Worm (Caenorhabditis elegans) whole organism, mixed stage, embryonic: ENCODE results near the gene F08D12.7.

Experiments
- M03D4.4 ChIP-seq: sonication (generic microtip); optimal IDR thresholded peaks from 2 replicates; lab custom pipeline; 2017; ENCODE audit warnings: mild to moderate bottlenecking, missing genetic modification characterization, missing compliant biosample characterization
- bed-3 ChIP-seq: fragments of 200-800 bp; sonication (Bioruptor generic); optimal IDR thresholded peaks from 3 replicates; lab custom pipeline; 2018; ENCODE audit warnings: mild to moderate bottlenecking, missing genetic modification characterization, moderate library complexity, missing compliant biosample characterization
- blmp-1 ChIP-seq: fragments of 150-350 bp; optimal IDR thresholded peaks from 2 replicates; lab custom pipeline; 2014; ENCODE audit warnings: missing biosample characterization, missing genetic modification characterization
- ceh-39 ChIP-seq: fragments of 150-350 bp; optimal IDR thresholded peaks from 2 replicates; lab custom pipeline; 2014; ENCODE audit warnings: missing biosample characterization, missing genetic modification characterization
- ceh-43 ChIP-seq: fragments of 200-800 bp; sonication (Bioruptor generic); optimal IDR thresholded peaks from 2 replicates; lab custom pipeline; 2018; ENCODE audit warnings: mild to moderate bottlenecking, missing genetic modification characterization, moderate library complexity, missing compliant biosample characterization
- ces-1 ChIP-seq: fragments of 150-350 bp; optimal IDR thresholded peaks from 2 replicates; lab custom pipeline; 2014; ENCODE audit warnings: missing biosample characterization, missing genetic modification reagents, missing genetic modification characterization
- cnd-1 ChIP-seq: fragments of 200-800 bp; sonication (Bioruptor generic); optimal IDR thresholded peaks from 2 replicates; lab custom pipeline; 2018; ENCODE audit warnings: mild to moderate bottlenecking, missing genetic modification characterization, missing compliant biosample characterization
- elt-1 ChIP-seq: sonication (generic microtip); optimal IDR thresholded peaks from 2 replicates; lab custom pipeline; 2017; ENCODE audit warnings: missing genetic modification characterization, mild to moderate bottlenecking, missing compliant biosample characterization, antibody characterized with exemption, moderate library complexity, borderline replicate concordance; ENCODE audit not compliant: insufficient read depth
- elt-3 ChIP-seq: fragments of 150-350 bp; optimal IDR thresholded peaks from 2 replicates; lab custom pipeline; 2014; ENCODE audit warnings: missing biosample characterization, missing genetic modification characterization
- flh-1 ChIP-seq: fragments of 200-800 bp; sonication (Bioruptor generic); optimal IDR thresholded peaks from 2 replicates; lab custom pipeline; 2018; ENCODE audit warnings: mild to moderate bottlenecking, missing genetic modification characterization, moderate library complexity, missing compliant biosample characterization
- ham-2 ChIP-seq: fragments of 200-800 bp; sonication (Bioruptor generic); optimal IDR thresholded peaks from 2 replicates; lab custom pipeline; 2018; ENCODE audit warnings: mild to moderate bottlenecking, missing genetic modification characterization, missing compliant biosample characterization
- hlh-1 ChIP-seq: fragments of 150-350 bp; optimal IDR thresholded peaks from 2 replicates; lab custom pipeline; 2014; ENCODE audit warnings: missing biosample characterization, missing genetic modification reagents, missing genetic modification characterization
- lin-13 ChIP-seq: fragments of 150-350 bp; optimal IDR thresholded peaks from 2 replicates; lab custom pipeline; 2014; ENCODE audit warnings: missing biosample characterization, missing genetic modification characterization
- lin-32 ChIP-seq: fragments of 200-800 bp; sonication (Bioruptor generic); optimal IDR thresholded peaks from 2 replicates; lab custom pipeline; 2018; ENCODE audit warnings: mild to moderate bottlenecking, missing genetic modification characterization, missing compliant biosample characterization
- lsy-2 ChIP-seq: fragments of 150-350 bp; optimal IDR thresholded peaks from 2 replicates; lab custom pipeline; 2014; ENCODE audit warnings: missing biosample characterization, missing genetic modification characterization
- mab-5 ChIP-seq: fragments of 150-350 bp; optimal IDR thresholded peaks from 2 replicates; lab custom pipeline; 2014; ENCODE audit warnings: missing biosample characterization, missing genetic modification characterization
- mep-1 ChIP-seq: fragments of 150-350 bp; optimal IDR thresholded peaks from 2 replicates; lab custom pipeline; 2017; ENCODE audit warnings: missing biosample characterization, missing genetic modification reagents, missing genetic modification characterization, inconsistent platforms
- nhr-12 ChIP-seq: fragments of 150-350 bp; optimal IDR thresholded peaks from 2 replicates; lab custom pipeline; 2014; ENCODE audit warnings: missing biosample characterization, missing genetic modification characterization
- nhr-2 ChIP-seq: fragments of 150-350 bp; optimal IDR thresholded peaks from 2 replicates; lab custom pipeline; 2014; ENCODE audit warnings: missing biosample characterization, missing genetic modification characterization
- nhr-237 ChIP-seq: fragments of 150-350 bp; optimal IDR thresholded peaks from 2 replicates; lab custom pipeline; 2014; ENCODE audit warnings: missing biosample characterization, missing genetic modification characterization
- nhr-28 ChIP-seq: fragments of 150-350 bp; optimal IDR thresholded peaks from 2 replicates; lab custom pipeline; 2014; ENCODE audit warnings: missing biosample characterization, missing genetic modification characterization
- nhr-76 ChIP-seq: sonication (generic microtip); optimal IDR thresholded peaks from 2 replicates; lab custom pipeline; 2017; ENCODE audit warnings: missing biosample characterization, missing genetic modification characterization
- pha-4 ChIP-seq: fragments of 150-350 bp; optimal IDR thresholded peaks from 2 replicates; lab custom pipeline; 2018; ENCODE audit warnings: missing biosample characterization, missing genetic modification reagents, missing genetic modification characterization
- sem-2 ChIP-seq: fragments of 200-800 bp; sonication (Bioruptor generic); optimal IDR thresholded peaks from 2 replicates; lab custom pipeline; 2018; ENCODE audit warnings: mild to moderate bottlenecking, missing genetic modification characterization, missing compliant biosample characterization
- snpc-4 ChIP-seq: fragments of 150-350 bp; optimal IDR thresholded peaks from 2 replicates; lab custom pipeline; 2014; ENCODE audit warnings: missing biosample characterization, missing genetic modification characterization
- unc-120 ChIP-seq: sonication (generic microtip); optimal IDR thresholded peaks from 2 replicates; lab custom pipeline; 2017; ENCODE audit warnings: missing genetic modification characterization, missing compliant biosample characterization; ENCODE audit not compliant: poor library complexity, severe bottlenecking
- unc-39 ChIP-seq: fragments of 150-350 bp; optimal IDR thresholded peaks from 2 replicates; lab custom pipeline; 2014; ENCODE audit warnings: missing biosample characterization, missing genetic modification characterization
- unc-62 ChIP-seq: fragments of 150-350 bp; optimal IDR thresholded peaks from 2 replicates; lab custom pipeline; 2014; ENCODE audit warnings: missing biosample characterization, missing genetic modification reagents, missing genetic modification characterization
- zip-8 ChIP-seq: fragments of 150-350 bp; optimal IDR thresholded peaks from 2 replicates; lab custom pipeline; 2014; ENCODE audit warnings: missing biosample characterization, missing genetic modification characterization
- ztf-11 ChIP-seq: fragments of 150-350 bp; optimal IDR thresholded peaks from 2 replicates; lab custom pipeline; 2014; ENCODE audit warnings: missing biosample characterization, missing genetic modification characterization

F08D12.7 gene

DNA sequence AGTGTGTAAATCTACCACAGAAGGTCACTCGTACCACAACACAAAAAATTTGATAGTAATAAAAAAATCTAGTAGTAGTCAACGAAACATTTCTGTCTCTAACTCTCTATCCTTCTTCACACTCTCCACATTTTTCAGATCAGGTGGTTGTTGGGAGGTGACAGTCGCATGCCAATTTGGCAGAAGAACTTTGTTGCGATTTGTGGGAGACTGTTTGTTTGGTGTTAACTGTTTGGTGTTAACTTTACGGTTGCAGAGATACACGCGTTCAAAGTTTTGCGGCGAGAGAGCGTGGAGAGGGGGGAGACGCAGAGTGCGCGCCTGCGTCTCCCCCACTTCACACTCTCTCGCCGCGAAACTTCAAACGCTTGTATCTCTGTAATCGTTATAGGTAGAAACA is 36.0 kb upstream of the F08D12.7 start:
- no peak for TF ChIP-seq nhr-12 (tag; lab: Kevin White, UChicago)
- no peak for TF ChIP-seq nhr-76
- no peak for TF ChIP-seq sem-2 (GFP tag; lab: Kevin White, UChicago)
- TF ChIP-seq nhr-237 = no peak
- TF ChIP-seq ham-2 (GFP tag; lab: Kevin White, UChicago) = no peak
- TF ChIP-seq hlh-1 = no peak
- TF ChIP-seq ceh-39 (tag; lab: Kevin White, UChicago) = no peak
- no peak for TF ChIP-seq lin-32 (GFP tag; lab: Kevin White, UChicago)

DNA sequence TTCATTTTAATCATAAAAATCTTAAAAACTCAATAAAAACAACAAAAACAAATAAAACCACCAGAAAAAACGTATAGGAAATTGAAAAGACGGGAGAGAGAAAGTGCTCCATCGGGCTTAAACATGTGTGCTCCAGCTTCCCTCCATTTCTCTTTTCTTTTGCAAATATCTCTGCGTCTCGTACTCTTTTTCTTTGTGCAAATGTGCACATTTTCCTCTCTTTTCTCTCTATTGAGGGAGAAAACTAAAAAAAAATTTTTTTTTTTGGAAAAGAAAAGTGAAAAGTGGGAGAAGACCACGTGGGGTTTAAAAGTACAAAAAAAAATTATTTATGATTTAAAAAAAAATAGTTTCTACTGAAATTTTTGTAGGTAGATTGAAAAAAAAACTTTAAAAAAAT is 35.3 kb upstream of the F08D12.7 start:
- no peak for TF ChIP-seq unc-39 (tag; lab: Kevin White, UChicago)
- TF ChIP-seq unc-120 (tag; lab: Kevin White, UChicago) = peak; percentile 50
- peak; percentile 12 for TF ChIP-seq ces-1 (GFP tag; lab: Kevin White, UChicago)

DNA sequence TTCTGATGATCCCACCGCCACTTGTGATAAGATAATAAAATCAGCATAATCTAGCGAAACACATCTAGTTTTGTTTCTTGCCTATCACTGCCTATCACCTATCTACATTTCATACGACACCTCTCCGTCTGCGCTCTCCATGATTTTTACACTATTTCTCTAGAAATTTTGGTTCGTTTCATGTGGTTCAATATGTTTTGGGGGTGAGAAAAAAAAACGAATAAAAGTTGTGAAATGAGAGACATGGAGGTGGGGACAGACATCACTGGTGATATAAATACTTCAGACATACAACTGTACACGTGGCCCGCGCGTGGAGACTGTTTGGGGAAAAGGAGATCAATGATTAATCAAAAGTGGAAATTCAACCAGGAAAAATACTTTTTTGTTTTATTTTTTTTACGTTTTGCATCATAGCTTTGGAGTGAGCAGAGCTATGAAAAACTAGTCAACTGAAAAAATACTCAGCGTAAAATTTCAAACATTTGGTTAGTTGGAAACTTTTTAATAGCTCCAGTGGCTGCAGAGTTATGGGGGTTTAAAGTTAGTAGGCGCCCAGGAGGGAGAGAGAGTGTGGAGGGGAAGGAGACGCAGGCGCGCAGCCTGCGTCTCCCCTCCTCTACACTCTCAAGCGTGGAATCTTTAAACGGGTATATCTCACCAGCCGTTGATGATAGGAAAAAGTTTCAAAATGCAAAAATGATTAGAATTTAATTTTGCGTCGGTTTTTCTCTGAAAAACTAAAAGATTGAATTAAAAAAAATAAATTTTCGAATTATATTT is 34.1 kb upstream of the F08D12.7 start:
- TF ChIP-seq elt-1 (tag; lab: Kevin White, UChicago) = no peak
- no peak for TF ChIP-seq nhr-76
- TF ChIP-seq snpc-4 (tag; lab: Kevin White, UChicago) = no peak
- no peak for TF ChIP-seq pha-4
- TF ChIP-seq mab-5 (tag; lab: Kevin White, UChicago) = no peak
- TF ChIP-seq ceh-43 (GFP tag; lab: Kevin White, UChicago) = no peak
- no peak for TF ChIP-seq unc-120 (tag; lab: Kevin White, UChicago)
- no peak for TF ChIP-seq unc-62 (GFP tag; lab: Kevin White, UChicago)
- no peak for TF ChIP-seq unc-39 (tag; lab: Kevin White, UChicago)
- no peak for TF ChIP-seq ham-2 (GFP tag; lab: Kevin White, UChicago)
- TF ChIP-seq nhr-2 = no peak
- no peak for TF ChIP-seq lin-32 (GFP tag; lab: Kevin White, UChicago)
- TF ChIP-seq nhr-28 (tag; lab: Kevin White, UChicago) = no peak

DNA sequence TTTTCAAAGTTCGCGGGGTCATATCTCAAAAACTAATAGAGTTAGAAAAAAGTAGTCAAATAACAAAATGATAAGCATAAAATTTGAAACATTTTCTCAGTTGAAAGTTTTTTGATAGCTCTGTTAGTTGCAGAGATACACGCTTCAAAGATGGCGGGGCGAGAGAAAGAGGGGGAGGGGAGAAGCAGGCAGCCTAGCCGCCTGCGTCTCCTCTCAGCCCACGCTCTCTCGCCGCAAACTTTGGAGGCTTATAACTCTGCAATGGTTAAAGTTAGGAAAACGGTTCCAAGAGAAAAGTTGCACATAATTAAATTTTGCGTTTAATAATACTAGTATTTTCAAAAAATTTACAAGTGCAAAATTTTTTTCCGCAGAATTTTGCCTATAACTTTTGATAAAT is 32.8 kb upstream of the F08D12.7 start:
- TF ChIP-seq ceh-43 (GFP tag; lab: Kevin White, UChicago) (no peak), lsy-2 (tag; lab: Kevin White, UChicago) (no peak), ztf-11 (no peak), lin-13 (peak; percentile 2), nhr-237 (no peak), ham-2 (GFP tag; lab: Kevin White, UChicago) (no peak)

DNA sequence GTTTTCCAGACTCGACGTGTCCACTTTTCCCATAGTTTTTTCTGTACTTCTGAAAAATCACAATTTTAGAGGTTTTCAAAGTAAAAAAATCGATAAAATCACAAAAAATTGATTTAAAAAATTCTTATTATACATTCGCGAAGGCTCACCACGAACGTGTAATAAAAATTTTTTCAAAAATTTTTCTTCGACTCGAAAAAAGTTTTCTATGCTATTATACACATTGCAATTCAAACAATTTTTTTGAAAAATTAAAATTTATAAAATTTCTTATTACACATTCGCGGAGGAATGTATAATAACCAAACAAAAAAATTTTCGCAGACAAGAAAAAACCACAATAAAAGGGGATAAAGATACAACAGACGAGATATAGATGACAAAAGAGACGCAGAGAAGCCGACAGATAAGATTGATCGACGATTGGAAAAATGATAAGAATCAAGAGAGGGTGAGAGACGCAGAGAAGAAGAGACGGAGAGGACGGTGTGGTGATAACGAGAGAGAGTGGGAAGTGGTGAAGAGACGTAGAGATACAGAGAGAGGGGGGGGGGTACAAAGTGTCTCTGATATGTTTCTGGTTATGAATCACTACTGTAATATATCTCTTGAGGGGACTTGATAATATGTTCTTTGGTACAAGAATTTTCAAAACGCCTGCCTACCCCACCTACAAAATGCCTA is 31.8 kb upstream of the F08D12.7 start, which contains the start of gene nhr-119:
TSS of gene nhr-119 (minus strand) at position 51 of the 684 bp plus-strand sequence.
- TF ChIP-seq elt-3 (peak; percentile 94), elt-1 (tag; lab: Kevin White, UChicago) (peak; percentile 95), hlh-1 (no peak), snpc-4 (tag; lab: Kevin White, UChicago) (no peak), unc-120 (tag; lab: Kevin White, UChicago) (peak; percentile 6), unc-62 (GFP tag; lab: Kevin White, UChicago) (peak; percentile 79), nhr-237 (peak; percentile 33)

DNA sequence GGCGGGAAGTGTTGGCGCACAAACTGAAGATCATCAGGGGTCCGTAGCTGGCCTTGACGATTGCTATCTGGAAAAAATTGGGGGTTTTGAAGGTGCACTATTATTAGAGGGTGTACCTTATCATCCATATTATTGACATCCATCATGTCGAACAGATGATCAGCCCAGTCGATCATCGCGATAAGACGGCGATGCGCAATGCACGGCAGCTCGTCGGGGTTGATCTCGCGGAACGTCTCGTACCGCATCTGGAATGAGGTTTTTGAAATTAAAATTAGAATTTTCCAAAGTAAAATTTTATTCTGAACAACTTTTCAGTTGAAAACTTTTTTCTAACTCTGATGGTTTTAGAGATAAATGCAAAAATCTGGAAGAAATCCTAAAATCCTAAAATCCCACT is 29.0 kb upstream of the F08D12.7 start:
- TF ChIP-seq elt-1 (tag; lab: Kevin White, UChicago) = peak; percentile 3
- no peak for TF ChIP-seq lsy-2 (tag; lab: Kevin White, UChicago)
- no peak for TF ChIP-seq lin-32 (GFP tag; lab: Kevin White, UChicago)
- no peak for TF ChIP-seq mab-5 (tag; lab: Kevin White, UChicago)

DNA sequence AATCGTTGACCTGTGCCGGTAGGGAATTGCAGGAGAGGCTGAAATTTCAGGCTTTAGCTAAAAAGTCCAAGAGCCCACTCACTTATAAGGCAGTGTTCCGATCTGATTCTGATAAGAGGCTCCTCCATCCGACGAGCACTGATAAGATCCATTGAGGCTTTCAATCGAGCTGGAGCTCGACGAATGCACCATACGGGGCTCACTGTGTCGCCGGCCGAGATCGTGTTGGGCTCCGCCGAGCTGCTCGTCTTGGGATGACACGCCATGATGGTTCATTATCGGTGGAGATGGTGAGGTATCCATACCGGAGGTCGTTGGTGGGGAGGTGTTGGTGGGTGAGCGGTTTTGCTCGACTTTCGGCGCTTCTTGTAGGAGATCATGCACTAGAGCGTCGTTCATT is 27.5 kb upstream of the F08D12.7 start:
- TF ChIP-seq elt-1 (tag; lab: Kevin White, UChicago) (no peak), cnd-1 (no peak), blmp-1 (no peak), unc-39 (tag; lab: Kevin White, UChicago) (no peak), sem-2 (GFP tag; lab: Kevin White, UChicago) (no peak), ceh-39 (tag; lab: Kevin White, UChicago) (no peak), nhr-2 (no peak), bed-3 (GFP tag; lab: Kevin White, UChicago) (no peak), flh-1 (no peak), unc-62 (GFP tag; lab: Kevin White, UChicago) (no peak), snpc-4 (tag; lab: Kevin White, UChicago) (no peak), mep-1 (tag; lab: Kevin White, UChicago) (no peak), M03D4.4 (tag; lab: Kevin White, UChicago) (no peak), lin-32 (GFP tag; lab: Kevin White, UChicago) (no peak), zip-8 (tag; lab: Kevin White, UChicago) (no peak), lsy-2 (tag; lab: Kevin White, UChicago) (no peak)
